Fruit fly (Drosophila melanogaster): ENCODE data around the gene CG11964.

Gene CG11964

dm6 chr3R:8945502-8946324 lies 893 bp upstream of the CG11964 start (continued):
- TF ChIP-seq CG17802 (tag; optimal IDR thresholded peaks at IDR 0.05) (peak; percentile 54), CG43689 (GFP tag; IDR thresholded peaks at IDR 0.05) (peak; percentile 65), Hr78 (GFP tag; optimal IDR thresholded peaks at IDR 0.05) (peak in 1 of 2 experiments; percentile 87), sqz (GFP tag; optimal IDR thresholded peaks at IDR 0.05) (peak; percentile 92), CG6683 (GFP tag; optimal IDR thresholded peaks at IDR 0.05) (peak; percentile 59), tna (GFP tag; IDR thresholded peaks at IDR 0.05; ENCODE audit: partially characterized antibody) (no peak), Dip2 (GFP tag; IDR thresholded peaks at IDR 0.05) (no peak), esg (GFP tag; conservative IDR thresholded peaks at IDR 0.05) (peak; percentile 80), wdn (GFP tag; IDR thresholded peaks at IDR 0.05) (0 out of 2 replicates have a peak, but pooled peaks have one; percentile 9), CG30020 (tag; optimal IDR thresholded peaks at IDR 0.05) (peak; percentile 48), stc (GFP tag; IDR thresholded peaks at IDR 0.05) (peak; percentile 78), dpn (GFP tag; optimal IDR thresholded peaks at IDR 0.05) (peak; percentile 37 to 85), ssp (GFP tag; IDR thresholded peaks at IDR 0.05) (peak; percentile 76), bbx (GFP tag; IDR thresholded peaks at IDR 0.05; ENCODE audit: partially characterized antibody) (peak; percentile 44; the same call in 1 of the 2 replicates), mam (GFP tag; optimal IDR thresholded peaks at IDR 0.05) (peak; percentile 17), CG6175 (GFP tag; IDR thresholded peaks at IDR 0.05) (peak; percentile 43; the same call in 1 of the 3 replicates), CG11085 (GFP tag; IDR thresholded peaks at IDR 0.05) (no peak), gce (GFP tag; IDR thresholded peaks at IDR 0.05) (peak; percentile 88), CTCF (GFP tag; optimal IDR thresholded peaks at IDR 0.05) (peak; percentile 17), dimm (GFP tag; IDR thresholded peaks at IDR 0.05) (peak; percentile 69), mld (GFP tag; IDR thresholded peaks at IDR 0.05; ENCODE audit: partially characterized antibody) (no peak), Meics (GFP tag; optimal IDR thresholded peaks at IDR 0.05) (peak; percentile 78), CG3407 (GFP tag; optimal IDR thresholded peaks at IDR 0.05) (peak; percentile 84), CG7556 (GFP tag; optimal IDR thresholded peaks at IDR 0.05) (peak; percentile 92), so (GFP tag; IDR thresholded peaks at IDR 0.05) (peak; percentile 90), caup (GFP tag; optimal IDR thresholded peaks at IDR 0.05; ENCODE audit: severe bottlenecking) (peak; percentile 70), zf30C (GFP tag; optimal IDR thresholded peaks at IDR 0.05) (no peak), tll (GFP tag; optimal IDR thresholded peaks at IDR 0.05) (no peak), D (optimal IDR thresholded peaks at IDR 0.05) (no peak), D (GFP tag; optimal IDR thresholded peaks at IDR 0.05) (peak; percentile 86), al (GFP tag; IDR thresholded peaks at IDR 0.05) (peak; percentile 66; the same call in 1 of the 2 replicates), Nf-YA (GFP tag; IDR thresholded peaks at IDR 0.05) (peak; percentile 58; the same call in 1 of the 2 replicates), gcm2 (GFP tag; optimal IDR thresholded peaks at IDR 0.05) (no peak), ERR (GFP tag; optimal IDR thresholded peaks at IDR 0.05) (no peak), ranshi (GFP tag; IDR thresholded peaks at IDR 0.05) (peak; percentile 75), CG7357 (GFP tag; IDR thresholded peaks at IDR 0.05) (peak; percentile 72), E2f2 (GFP tag; IDR thresholded peaks at IDR 0.05) (peak; percentile 71), CG30431 (GFP tag; optimal IDR thresholded peaks at IDR 0.05) (peak; percentile 63), az2 (GFP tag; optimal IDR thresholded peaks at IDR 0.05) (peak; percentile 83), exex (tag; optimal IDR thresholded peaks at IDR 0.05) (peak; percentile 26), MTF-1 (GFP tag; optimal IDR thresholded peaks at IDR 0.05; ENCODE audit: borderline replicate concordance) (peak; percentile 58), cad (GFP tag; optimal IDR thresholded peaks at IDR 0.05) (no peak), prd (optimal IDR thresholded peaks at IDR 0.05) (no peak), prd (GFP tag; IDR thresholded peaks at IDR 0.05) (peak; percentile 83), CG8765 (GFP tag; IDR thresholded peaks at IDR 0.05) (no peak), CG12155 (GFP tag; optimal IDR thresholded peaks at IDR 0.05) (peak; percentile 43), CG10267 (tag; optimal IDR thresholded peaks at IDR 0.05) (peak; percentile 82), Poxn (GFP tag; IDR thresholded peaks at IDR 0.05) (no peak), CG14441 (GFP tag; IDR thresholded peaks at IDR 0.05) (peak; percentile 80), CG34422 (GFP tag; IDR thresholded peaks at IDR 0.05) (peak; percentile 82)

Data from whole organism, embryonic.